Worm (Caenorhabditis elegans) whole organism, late embryonic: Measurements from ENCODE around the gene C07A9.13.
"Not testable (repeated sequence)": the region's sequence is repeated elsewhere in the genome, so short reads cannot be mapped to it uniquely, and the experiment has no call there.

Experiments used
- C08G9.2 ChIP-seq: sonication (generic microtip); optimal IDR thresholded peaks from 2 replicates; lab custom pipeline; 2016; ENCODE audit warnings: mild to moderate bottlenecking, missing genetic modification characterization, moderate library complexity, missing compliant biosample characterization
- Y22D7AL.16 ChIP-seq: sonication (generic microtip); optimal IDR thresholded peaks from 2 replicates; lab custom pipeline; 2016; ENCODE audit warnings: missing genetic modification characterization, missing compliant biosample characterization
- ama-1 ChIP-seq: fragments of 150-350 bp; optimal IDR thresholded peaks from 2 replicates; lab custom pipeline; 2014
- ceh-18 ChIP-seq: sonication (generic microtip); optimal IDR thresholded peaks from 2 replicates; lab custom pipeline; 2016; ENCODE audit warnings: missing genetic modification characterization, missing compliant biosample characterization
- ceh-19 ChIP-seq: fragments of 200-800 bp; sonication (Bioruptor generic); optimal IDR thresholded peaks from 2 replicates; lab custom pipeline; 2018; ENCODE audit warnings: mild to moderate bottlenecking, missing genetic modification characterization, missing compliant biosample characterization
- ceh-2 ChIP-seq: sonication (generic microtip); optimal IDR thresholded peaks from 2 replicates; lab custom pipeline; 2016; ENCODE audit warnings: missing genotype, missing genetic modification characterization, missing compliant biosample characterization
- ceh-24 ChIP-seq: sonication (generic microtip); optimal IDR thresholded peaks from 2 replicates; lab custom pipeline; 2016; ENCODE audit warnings: mild to moderate bottlenecking, missing genetic modification characterization, missing compliant biosample characterization
- ceh-30 ChIP-seq: fragments of 150-350 bp; optimal IDR thresholded peaks from 2 replicates; lab custom pipeline; 2014; ENCODE audit warnings: missing biosample characterization, missing genetic modification characterization
- ceh-34 ChIP-seq: sonication (generic microtip); optimal IDR thresholded peaks from 2 replicates; lab custom pipeline; 2016; ENCODE audit warnings: mild to moderate bottlenecking, missing genetic modification characterization, missing compliant biosample characterization
- ceh-45 ChIP-seq: fragments of 200-800 bp; sonication (Bioruptor generic); IDR thresholded peaks from 2 replicates; pipeline ENCODE4 v1.3.6; 2022; ENCODE audit warnings: missing genetic modification reagents, missing genetic modification characterization, missing compliant biosample characterization
- ceh-6 ChIP-seq: fragments of 200-800 bp; sonication (Bioruptor generic); optimal IDR thresholded peaks from 2 replicates; lab custom pipeline; 2018; ENCODE audit warnings: mild to moderate bottlenecking, missing genetic modification characterization, missing compliant biosample characterization
- dve-1 ChIP-seq: sonication (generic microtip); optimal IDR thresholded peaks from 2 replicates; lab custom pipeline; 2017; ENCODE audit warnings: antibody characterized with exemption, mild to moderate bottlenecking, missing genetic modification characterization, missing compliant biosample characterization
- elt-2 ChIP-seq: sonication (generic microtip); optimal IDR thresholded peaks from 2 replicates; lab custom pipeline; 2016; ENCODE audit warnings: missing genetic modification reagents, missing genetic modification characterization, missing compliant biosample characterization
- elt-4 ChIP-seq: sonication (generic microtip); optimal IDR thresholded peaks from 2 replicates; lab custom pipeline; 2016; ENCODE audit warnings: missing genetic modification characterization, missing compliant biosample characterization
- ets-4 ChIP-seq: sonication (generic microtip); optimal IDR thresholded peaks from 2 replicates; lab custom pipeline; 2016; ENCODE audit warnings: missing genetic modification characterization, missing compliant biosample characterization
- eyg-1 ChIP-seq: sonication (generic microtip); optimal IDR thresholded peaks from 2 replicates; lab custom pipeline; 2016; ENCODE audit warnings: missing genotype, missing genetic modification characterization, missing compliant biosample characterization
- fax-1 ChIP-seq: sonication (generic microtip); optimal IDR thresholded peaks from 2 replicates; lab custom pipeline; 2016; ENCODE audit warnings: missing genotype, missing genetic modification characterization, missing compliant biosample characterization
- gmeb-2 ChIP-seq: sonication (generic microtip); optimal IDR thresholded peaks from 2 replicates; lab custom pipeline; 2016; ENCODE audit warnings: missing genetic modification characterization, inconsistent platforms, missing compliant biosample characterization
- hlh-30 ChIP-seq: sonication (generic microtip); optimal IDR thresholded peaks from 2 replicates; lab custom pipeline; 2017; ENCODE audit warnings: antibody characterized with exemption, missing genetic modification characterization, missing compliant biosample characterization; ENCODE audit not compliant: insufficient read depth
- lim-6 ChIP-seq: sonication (generic microtip); optimal IDR thresholded peaks from 2 replicates; lab custom pipeline; 2016; ENCODE audit warnings: missing genetic modification characterization, missing compliant biosample characterization
- madf-2 ChIP-seq: sonication (generic microtip); optimal IDR thresholded peaks from 2 replicates; lab custom pipeline; 2017; ENCODE audit warnings: missing genetic modification characterization, missing compliant biosample characterization
- nhr-11 ChIP-seq: fragments of 150-350 bp; optimal IDR thresholded peaks from 2 replicates; lab custom pipeline; 2014; ENCODE audit warnings: missing biosample characterization, missing genetic modification characterization
- nhr-232 ChIP-seq: sonication (generic microtip); optimal IDR thresholded peaks from 2 replicates; lab custom pipeline; 2016; ENCODE audit warnings: missing genetic modification characterization, missing compliant biosample characterization
- npax-4 ChIP-seq: sonication (generic microtip); optimal IDR thresholded peaks from 2 replicates; lab custom pipeline; 2016; ENCODE audit warnings: missing genetic modification characterization, missing compliant biosample characterization
- pha-2 ChIP-seq: sonication (generic microtip); optimal IDR thresholded peaks from 2 replicates; lab custom pipeline; 2017; ENCODE audit warnings: mild to moderate bottlenecking, missing genetic modification characterization, missing compliant biosample characterization
- pha-4 ChIP-seq: fragments of 150-350 bp; optimal IDR thresholded peaks from 2 replicates; lab custom pipeline; 2018; ENCODE audit warnings: missing biosample characterization, missing genetic modification reagents, missing genetic modification characterization
- pros-1 ChIP-seq: fragments of 150-350 bp; optimal IDR thresholded peaks from 2 replicates; lab custom pipeline; 2014; ENCODE audit warnings: missing biosample characterization, missing genetic modification reagents, missing genetic modification characterization
- ref-2 ChIP-seq: sonication (generic microtip); optimal IDR thresholded peaks from 2 replicates; lab custom pipeline; 2016; ENCODE audit warnings: missing genetic modification characterization, missing compliant biosample characterization
- sox-2 ChIP-seq: fragments of 200-800 bp; sonication (Bioruptor generic); IDR thresholded peaks from 2 replicates; pipeline ENCODE4 v1.3.6; 2022; ENCODE audit warnings: missing genetic modification reagents, missing genetic modification characterization, missing compliant biosample characterization
- sox-4 ChIP-seq: sonication (generic microtip); optimal IDR thresholded peaks from 2 replicates; lab custom pipeline; 2017; ENCODE audit warnings: mild to moderate bottlenecking, missing genetic modification characterization, inconsistent platforms, missing compliant biosample characterization
- unc-3 ChIP-seq, 2 experiments: fragments of 200-800 bp in 1 of 2; sonication (Bioruptor generic) in 1 of 2; sonication (generic microtip) in 1 of 2; conservative IDR thresholded peaks in 1 of 2; optimal IDR thresholded peaks in 1 of 2; 2 replicates each; pipeline versions ENCODE4 v1.3.6 to Lab custom; 2016 to 2022; ENCODE audit warnings: missing compliant biosample characterization in 2 of 2, missing genetic modification characterization in 2 of 2, missing genetic modification reagents in 1 of 2
- unc-86 ChIP-seq: sonication (generic microtip); optimal IDR thresholded peaks from 2 replicates; lab custom pipeline; 2016; ENCODE audit warnings: missing genetic modification characterization, missing compliant biosample characterization
- zip-5 ChIP-seq: sonication (generic microtip); optimal IDR thresholded peaks from 2 replicates; lab custom pipeline; 2016; ENCODE audit warnings: missing genetic modification characterization, missing compliant biosample characterization

C07A9.13 gene

ce11 chrIII:9681206-9681605, at the start of gene C07A9.13:
TSS of gene C07A9.13 (minus strand) at chrIII:9681306.
- not testable (repeated sequence) for TF ChIP-seq Y22D7AL.16 (tag; lab: Kevin White, UChicago); ref-2 (tag; lab: Kevin White, UChicago); lim-6

- TF ChIP-seq nhr-11 (no peak), zip-5 (tag; lab: Kevin White, UChicago) (no peak), pha-2 (tag; lab: Kevin White, UChicago) (no peak), pros-1 (no peak), sox-2 (GFP tag; lab: Robert Waterston, UW) (no peak), C08G9.2 (tag; lab: Kevin White, UChicago) (no peak), ceh-24 (tag; lab: Kevin White, UChicago) (no peak)
- TF ChIP-seq, all 69 proteins: peak for 0
Observed at ce11 chrIII:9730407-9730806, 49.3 kb upstream of the C07A9.13 start.

ce11 chrIII:9727439-9727838, 46.3 kb upstream of the C07A9.13 start, which contains the start of gene C07A9.12:
TSS of gene C07A9.12 (minus strand) at chrIII:9727539.
- TF ChIP-seq ceh-2 (no peak), ceh-18 (tag; lab: Kevin White, UChicago) (no peak), unc-86 (tag; lab: Kevin White, UChicago) (no peak), unc-3 (GFP tag; conservative IDR thresholded peaks at IDR 0.05; lab: Robert Waterston, UW) (no peak), unc-3 (tag; optimal IDR thresholded peaks at IDR 0.05; lab: Kevin White, UChicago) (no peak), madf-2 (tag; lab: Kevin White, UChicago) (no peak), ceh-30 (tag; lab: Kevin White, UChicago) (no peak), hlh-30 (tag; lab: Kevin White, UChicago) (no peak), sox-4 (tag; lab: Kevin White, UChicago) (no peak)

- TF ChIP-seq Y22D7AL.16 (tag; lab: Kevin White, UChicago) (no peak), eyg-1 (tag; lab: Kevin White, UChicago) (no peak), sox-2 (GFP tag; lab: Robert Waterston, UW) (no peak), ceh-18 (tag; lab: Kevin White, UChicago) (no peak)
Observed at ce11 chrIII:9725114-9725513, 44.0 kb upstream of the C07A9.13 start, which contains the start of gene clec-162. TSS of gene clec-162 (minus strand) at chrIII:9725214.

ce11 chrIII:9721991-9722390, 40.9 kb upstream of the C07A9.13 start:
- TF ChIP-seq elt-2 (tag; lab: Kevin White, UChicago) (peak; percentile 73), pros-1 (no peak)

- TF ChIP-seq ama-1 (no peak), npax-4 (tag; lab: Kevin White, UChicago) (no peak), ceh-2 (no peak), ceh-34 (tag; lab: Kevin White, UChicago) (no peak), nhr-232 (tag; lab: Kevin White, UChicago) (no peak), fax-1 (tag; lab: Kevin White, UChicago) (no peak), pha-4 (tag; lab: Kevin White, UChicago) (no peak), C08G9.2 (tag; lab: Kevin White, UChicago) (no peak), sox-2 (GFP tag; lab: Robert Waterston, UW) (no peak), ceh-19 (GFP tag; lab: Kevin White, UChicago) (no peak), ets-4 (tag; lab: Kevin White, UChicago) (no peak), gmeb-2 (no peak), elt-4 (no peak), ceh-6 (GFP tag; lab: Kevin White, UChicago) (no peak), hlh-30 (tag; lab: Kevin White, UChicago) (no peak), ceh-45 (GFP tag; lab: Robert Waterston, UW) (no peak), dve-1 (tag; lab: Kevin White, UChicago) (no peak), madf-2 (tag; lab: Kevin White, UChicago) (no peak)
- TF ChIP-seq, all 69 proteins: peak for 0
Observed at ce11 chrIII:9720191-9720590, 39.1 kb upstream of the C07A9.13 start, which contains the start of gene ncx-7. TSS of gene ncx-7 (minus strand) at chrIII:9720291.
